Worm (Caenorhabditis elegans) whole organism, midembryonic: ENCODE results near the gene Y43F8B.15.

Experiments used
- T22C8.4 ChIP-seq: fragments of 200-800 bp; sonication (Bioruptor generic); IDR thresholded peaks from 2 replicates; pipeline ENCODE4 v1.3.6; 2022; ENCODE audit warnings: missing genetic modification characterization, missing compliant biosample characterization
- med-1 ChIP-seq: sonication (generic microtip); optimal IDR thresholded peaks from 2 replicates; lab custom pipeline; 2017; ENCODE audit warnings: missing genetic modification characterization, mild to moderate bottlenecking, missing compliant biosample characterization, antibody characterized with exemption, missing genetic modification reagents; ENCODE audit not compliant: insufficient read depth
- tab-1 ChIP-seq: fragments of 200-800 bp; sonication (Bioruptor generic); IDR thresholded peaks from 2 replicates; pipeline ENCODE4 v1.3.6; 2022; ENCODE audit warnings: missing genetic modification characterization, missing compliant biosample characterization

ce11 chrV:19445442-19445841, 16.5 kb downstream of the Y43F8B.15 start, which contains the start of gene M04C3.1:
- TF ChIP-seq tab-1 (no peak), med-1 (GFP tag; lab: Kevin White, UChicago) (no peak), T22C8.4 (GFP tag; lab: Robert Waterston, UW) (no peak)
